Fruit fly (Drosophila melanogaster) whole organism, embryonic: ENCODE measurements around the gene scramb2.

ENCODE experiments used
- Asciz ChIP-seq: fragments of 200-800 bp; sonication (Bioruptor generic); optimal IDR thresholded peaks from 2 replicates; lab custom pipeline; 2017; ENCODE audit warnings: missing biosample characterization, mild to moderate bottlenecking, missing genetic modification characterization, missing genetic modification reagents
- Awh ChIP-seq: fragments of 200-800 bp; sonication (Bioruptor generic); IDR thresholded peaks from 2 replicates; pipeline ENCODE4, ENCODE4 v1.3.6; 2022; ENCODE audit warnings: missing biosample characterization, missing genetic modification characterization
- B-H2 ChIP-seq: fragments of 200-800 bp; sonication (Bioruptor generic); optimal IDR thresholded peaks from 2 replicates; lab custom pipeline; 2018; ENCODE audit warnings: missing biosample characterization, mild to moderate bottlenecking, missing genetic modification characterization
- BtbVII ChIP-seq: fragments of 200-800 bp; sonication (Bioruptor generic); optimal IDR thresholded peaks from 3 replicates; lab custom pipeline; 2017; ENCODE audit warnings: missing biosample characterization, mild to moderate bottlenecking, missing genetic modification characterization
- CG10321 ChIP-seq: fragments of 200-800 bp; sonication (Bioruptor generic); IDR thresholded peaks from 2 replicates; pipeline ENCODE4 v1.3.6; 2022; ENCODE audit warnings: missing biosample characterization, missing genetic modification characterization
- CG10431 ChIP-seq: fragments of 200-800 bp; sonication (Bioruptor generic); optimal IDR thresholded peaks from 3 replicates; lab custom pipeline; 2018; ENCODE audit warnings: missing biosample characterization, mild to moderate bottlenecking, missing genetic modification characterization
- CG10462 ChIP-seq: fragments of 200-800 bp; sonication (Bioruptor generic); optimal IDR thresholded peaks from 2 replicates; lab custom pipeline; 2016; ENCODE audit warnings: missing biosample characterization, missing genetic modification characterization
- CG10959 ChIP-seq: fragments of 200-800 bp; sonication (Bioruptor generic); IDR thresholded peaks from 2 replicates; pipeline ENCODE4 v1.3.6; 2022; ENCODE audit warnings: missing biosample characterization, missing genetic modification characterization
- CG12071 ChIP-seq: fragments of 200-800 bp; sonication (Bioruptor generic); optimal IDR thresholded peaks from 3 replicates; lab custom pipeline; 2018; ENCODE audit warnings: missing biosample characterization, mild to moderate bottlenecking, missing genetic modification characterization
- CG12659 ChIP-seq: fragments of 200-800 bp; sonication (Bioruptor generic); optimal IDR thresholded peaks from 3 replicates; lab custom pipeline; 2017; ENCODE audit warnings: mild to moderate bottlenecking, missing biosample characterization, missing genetic modification reagents, missing genetic modification characterization
- CG13123 ChIP-seq: fragments of 200-800 bp; sonication (Bioruptor generic); optimal IDR thresholded peaks from 2 replicates; lab custom pipeline; 2016; ENCODE audit warnings: missing biosample characterization, missing genetic modification characterization
- CG14860 ChIP-seq: fragments of 200-800 bp; sonication (Bioruptor generic); IDR thresholded peaks from 3 replicates; pipeline ENCODE4 v1.3.6; 2022; ENCODE audit warnings: missing biosample characterization, missing genetic modification characterization; ENCODE audit not compliant: partially characterized antibody
- CG15601 ChIP-seq: fragments of 200-800 bp; sonication (Bioruptor generic); optimal IDR thresholded peaks from 3 replicates; lab custom pipeline; 2019; ENCODE audit warnings: missing biosample characterization, mild to moderate bottlenecking, missing genetic modification characterization, moderate library complexity
- CG1602 ChIP-seq: fragments of 200-800 bp; sonication (Bioruptor generic); optimal IDR thresholded peaks from 3 replicates; lab custom pipeline; 2016; ENCODE audit warnings: missing biosample characterization, missing genetic modification characterization
- CG17612 ChIP-seq: fragments of 200-800 bp; sonication (Bioruptor generic); IDR thresholded peaks from 2 replicates; pipeline ENCODE4 v1.3.6; 2022; ENCODE audit warnings: missing biosample characterization, missing genetic modification characterization
- CG17912 ChIP-seq: fragments of 200-800 bp; sonication (Bioruptor generic); optimal IDR thresholded peaks from 2 replicates; lab custom pipeline; 2018; ENCODE audit warnings: missing biosample characterization, mild to moderate bottlenecking, missing genetic modification characterization
- CG1792 ChIP-seq: fragments of 200-800 bp; sonication (Bioruptor generic); optimal IDR thresholded peaks from 2 replicates; lab custom pipeline; 2016; ENCODE audit warnings: missing biosample characterization, missing genetic modification characterization
- CG34422 ChIP-seq: fragments of 200-800 bp; sonication (Bioruptor generic); IDR thresholded peaks from 3 replicates; pipeline ENCODE4 v1.3.6; 2022; ENCODE audit warnings: missing biosample characterization, missing genetic modification characterization
- CG4360 ChIP-seq: fragments of 200-800 bp; sonication (Bioruptor generic); IDR thresholded peaks from 2 replicates; pipeline ENCODE4 v1.3.6; 2022; ENCODE audit warnings: missing biosample characterization, missing genetic modification characterization
- CG4617 ChIP-seq: fragments of 200-800 bp; sonication (Bioruptor generic); optimal IDR thresholded peaks from 3 replicates; lab custom pipeline; 2016; ENCODE audit warnings: missing biosample characterization, missing genetic modification characterization, borderline replicate concordance
- CG4820 ChIP-seq: fragments of 200-800 bp; sonication (Bioruptor generic); optimal IDR thresholded peaks from 3 replicates; lab custom pipeline; 2016; ENCODE audit warnings: missing biosample characterization, missing genetic modification characterization
- CG6654 ChIP-seq: fragments of 200-800 bp; sonication (Bioruptor generic); optimal IDR thresholded peaks from 2 replicates; lab custom pipeline; 2017; ENCODE audit warnings: missing biosample characterization, mild to moderate bottlenecking, missing genetic modification characterization
- CG6689 ChIP-seq: fragments of 200-800 bp; sonication (Bioruptor generic); IDR thresholded peaks from 2 replicates; pipeline ENCODE4 v1.3.6; 2022; ENCODE audit warnings: missing biosample characterization, missing genetic modification characterization
- CG7745 ChIP-seq: fragments of 200-800 bp; sonication (Bioruptor generic); optimal IDR thresholded peaks from 2 replicates; lab custom pipeline; 2018; ENCODE audit warnings: missing biosample characterization, mild to moderate bottlenecking, missing genetic modification characterization, moderate library complexity
- CG7786 ChIP-seq: fragments of 200-800 bp; sonication (Bioruptor generic); optimal IDR thresholded peaks from 2 replicates; lab custom pipeline; 2016; ENCODE audit warnings: missing biosample characterization, missing genetic modification characterization
- CG8478 ChIP-seq: fragments of >200 bp; optimal IDR thresholded peaks from 2 replicates; lab custom pipeline; 2018
- D19A ChIP-seq: fragments of 200-800 bp; optimal IDR thresholded peaks from 3 replicates; lab custom pipeline; 2019; ENCODE audit warnings: missing biosample characterization, mild to moderate bottlenecking, missing genetic modification characterization, moderate library complexity
- E2f2 ChIP-seq: fragments of 200-800 bp; sonication (Bioruptor generic); IDR thresholded peaks from 2 replicates; pipeline ENCODE4 v1.3.6; 2022; ENCODE audit warnings: missing biosample characterization, missing genetic modification characterization
- Elba2 ChIP-seq: fragments of 200-800 bp; sonication (Bioruptor generic); optimal IDR thresholded peaks from 3 replicates; lab custom pipeline; 2016; ENCODE audit warnings: missing biosample characterization, missing genetic modification characterization
- HLH4C ChIP-seq: fragments of 200-800 bp; sonication (Bioruptor generic); IDR thresholded peaks from 3 replicates; pipeline ENCODE4 v1.3.6; 2022; ENCODE audit warnings: missing biosample characterization, missing genetic modification characterization; ENCODE audit not compliant: partially characterized antibody
- HmgZ ChIP-seq: fragments of 200-800 bp; sonication (Bioruptor generic); optimal IDR thresholded peaks from 2 replicates; lab custom pipeline; 2018; ENCODE audit warnings: missing biosample characterization, mild to moderate bottlenecking, missing genetic modification characterization
- Hr3 ChIP-seq: fragments of 200-800 bp; sonication (Bioruptor generic); optimal IDR thresholded peaks from 3 replicates; lab custom pipeline; 2016; ENCODE audit warnings: missing biosample characterization, missing genetic modification characterization
- Lhr ChIP-seq: fragments of 200-800 bp; sonication (Bioruptor generic); optimal IDR thresholded peaks from 3 replicates; lab custom pipeline; 2017; ENCODE audit warnings: mild to moderate bottlenecking, missing biosample characterization, missing genetic modification reagents, missing genetic modification characterization
- MBD-R2 ChIP-seq: fragments of 200-800 bp; sonication (Bioruptor generic); IDR thresholded peaks from 2 replicates; pipeline ENCODE4 v1.3.6; 2022; ENCODE audit warnings: missing biosample characterization, missing genetic modification characterization
- Ptx1 ChIP-seq: fragments of 200-800 bp; sonication (Bioruptor generic); IDR thresholded peaks from 2 replicates; pipeline ENCODE4 v1.3.6; 2022; ENCODE audit warnings: missing biosample characterization, missing genetic modification characterization
- Rfx ChIP-seq: fragments of 200-800 bp; sonication (Bioruptor generic); IDR thresholded peaks from 2 replicates; pipeline ENCODE4 v1.3.6; 2022; ENCODE audit warnings: missing biosample characterization, missing genetic modification characterization
- Side ChIP-seq: fragments of 200-800 bp; sonication (Bioruptor generic); optimal IDR thresholded peaks from 2 replicates; lab custom pipeline; 2016; ENCODE audit warnings: missing biosample characterization, missing genetic modification characterization
- Sox100B ChIP-seq: fragments of 200-800 bp; sonication (Bioruptor generic); optimal IDR thresholded peaks from 3 replicates; lab custom pipeline; 2018; ENCODE audit warnings: missing biosample characterization, mild to moderate bottlenecking, missing genetic modification characterization
- abd-A ChIP-seq: fragments of 200-800 bp; sonication (Bioruptor generic); optimal IDR thresholded peaks from 3 replicates; lab custom pipeline; 2019; ENCODE audit warnings: missing biosample characterization, mild to moderate bottlenecking, missing genetic modification characterization, moderate library complexity
- ac ChIP-seq: fragments of 200-800 bp; sonication (Bioruptor generic); optimal IDR thresholded peaks from 3 replicates; lab custom pipeline; 2017; ENCODE audit warnings: missing biosample characterization, mild to moderate bottlenecking, missing genetic modification characterization
- bbx ChIP-seq: fragments of 200-800 bp; sonication (Bioruptor generic); IDR thresholded peaks from 2 replicates; pipeline ENCODE4 v1.3.6; 2022; ENCODE audit warnings: missing biosample characterization, missing genetic modification characterization; ENCODE audit not compliant: partially characterized antibody
- corto ChIP-seq: fragments of 200-800 bp; sonication (Bioruptor generic); optimal IDR thresholded peaks from 2 replicates; lab custom pipeline; 2016; ENCODE audit warnings: missing biosample characterization, mild to moderate bottlenecking, missing genetic modification characterization, moderate library complexity
- dpn ChIP-seq, 2 experiments: fragments of 200-800 bp; sonication (Bioruptor generic); optimal IDR thresholded peaks; 3 replicates each; lab custom pipeline; 2016; ENCODE audit warnings: missing biosample characterization in 2 of 2, missing genetic modification characterization in 2 of 2
- gce ChIP-seq: fragments of 200-800 bp; sonication (Bioruptor generic); IDR thresholded peaks from 3 replicates; pipeline ENCODE4 v1.3.6; 2022; ENCODE audit warnings: missing biosample characterization, missing genetic modification characterization
- gsb-n ChIP-seq: fragments of 200-800 bp; sonication (Bioruptor generic); optimal IDR thresholded peaks from 3 replicates; lab custom pipeline; 2018; ENCODE audit warnings: missing biosample characterization, mild to moderate bottlenecking, missing genetic modification characterization
- her ChIP-seq: fragments of 200-800 bp; sonication (Bioruptor generic); optimal IDR thresholded peaks from 2 replicates; lab custom pipeline; 2016; ENCODE audit warnings: missing biosample characterization, missing genetic modification characterization
- pfk ChIP-seq: fragments of 200-800 bp; sonication (Bioruptor generic); optimal IDR thresholded peaks from 2 replicates; lab custom pipeline; 2018; ENCODE audit warnings: missing biosample characterization, mild to moderate bottlenecking, missing genetic modification characterization, moderate library complexity
- sens ChIP-seq: fragments of 200-800 bp; sonication (Bioruptor generic); peaks from one replicate; lab custom pipeline; 2016; ENCODE audit warnings: missing biosample characterization, missing genetic modification characterization
- stc ChIP-seq: fragments of 200-800 bp; sonication (Bioruptor generic); IDR thresholded peaks from 2 replicates; pipeline ENCODE4 v1.3.6; 2022; ENCODE audit warnings: missing biosample characterization, missing genetic modification characterization
- zen2 ChIP-seq: fragments of 200-800 bp; sonication (Bioruptor generic); IDR thresholded peaks from 3 replicates; pipeline ENCODE4 v1.3.6; 2022; ENCODE audit warnings: missing biosample characterization, missing genetic modification characterization; ENCODE audit not compliant: partially characterized antibody

Gene scramb2

DNA sequence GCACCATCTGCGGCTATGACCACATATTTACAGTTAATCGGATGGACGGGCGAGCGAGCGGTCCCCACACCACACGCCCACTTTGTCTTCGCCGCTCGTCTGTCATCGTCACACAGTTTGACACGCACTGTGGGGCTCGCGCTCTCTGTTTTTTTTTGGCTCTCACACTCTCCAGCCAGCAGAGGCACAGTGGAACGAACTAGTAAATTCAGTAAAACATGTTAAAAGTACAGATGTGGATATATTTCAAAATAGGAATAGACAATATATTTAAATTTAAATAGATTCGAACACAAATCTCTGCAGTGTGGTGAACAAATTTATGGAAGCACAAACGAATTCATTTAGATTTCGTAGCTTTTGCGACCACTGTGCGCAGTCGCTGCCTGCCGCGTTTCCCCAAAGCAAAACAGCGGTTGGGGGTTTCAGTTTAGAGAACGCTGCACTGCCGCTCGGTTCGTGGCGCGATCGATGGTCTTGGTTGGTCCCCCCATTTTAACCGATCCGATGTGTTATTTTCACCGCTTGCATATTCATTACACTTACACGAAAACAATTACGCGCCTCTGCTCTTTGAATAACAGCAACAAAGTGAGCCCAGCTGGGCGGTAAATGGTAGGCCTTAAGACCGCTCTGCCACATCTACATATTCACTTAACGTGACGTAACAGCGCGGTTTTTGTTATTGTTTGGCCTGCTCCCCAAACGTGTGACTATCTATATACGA lies 34.7 kb upstream of the scramb2 start (continued):
- TF ChIP-seq corto (GFP tag; lab: Kevin White, UChicago) = peak; percentile 99
- TF ChIP-seq Sox100B (GFP tag; lab: Kevin White, UChicago) = peak; percentile 97
- peak; percentile 97 for TF ChIP-seq CG17612
- TF ChIP-seq B-H2 (GFP tag; lab: Kevin White, UChicago) = peak; percentile 98
- peak; percentile 83 for TF ChIP-seq CG4360
- TF ChIP-seq CG6689 = peak; percentile 98
- TF ChIP-seq CG15601 (tag; lab: Kevin White, UChicago) = peak; percentile 97
- peak; percentile 99 for TF ChIP-seq stc (GFP tag; lab: Robert Waterston, UW)
- peak; percentile 100 for TF ChIP-seq sens (GFP tag; lab: Kevin White, UChicago)
- TF ChIP-seq gsb-n (tag; lab: Kevin White, UChicago) = peak; percentile 98
- peak; percentile 99 for TF ChIP-seq Rfx (GFP tag; lab: Robert Waterston, UW)
- TF ChIP-seq CG7745 = peak; percentile 91
- TF ChIP-seq CG14860 = peak; percentile 92
- peak; percentile 90 for TF ChIP-seq E2f2 (GFP tag; lab: Robert Waterston, UW)
- peak; percentile 97 for TF ChIP-seq CG4820 (GFP tag; lab: Kevin White, UChicago)
- peak; percentile 99 for TF ChIP-seq CG12071
- TF ChIP-seq CG10959 (GFP tag; lab: Robert Waterston, UW) = peak; percentile 97
- peak; percentile 97 for TF ChIP-seq CG4617
- peak; percentile 80 for TF ChIP-seq HLH4C (GFP tag; lab: Robert Waterston, UW)
- peak; percentile 95 for TF ChIP-seq CG10431 (GFP tag; lab: Kevin White, UChicago)
- TF ChIP-seq CG1602 (GFP tag; lab: Kevin White, UChicago) = peak; percentile 97
- peak; percentile 55; the same call in 1 of the 3 replicates for TF ChIP-seq zen2 (GFP tag; lab: Robert Waterston, UW)
- peak; percentile 97 for TF ChIP-seq CG10462 (GFP tag; lab: Kevin White, UChicago)
- peak; percentile 97 for TF ChIP-seq CG7786 (GFP tag; lab: Kevin White, UChicago)
- TF ChIP-seq CG17912 (GFP tag; lab: Kevin White, UChicago) = peak; percentile 93
- peak; percentile 90 for TF ChIP-seq CG1792
- TF ChIP-seq Lhr (GFP tag; lab: Kevin White, UChicago) = peak; percentile 95
- peak; percentile 97 to 99 for TF ChIP-seq dpn (GFP tag; optimal IDR thresholded peaks at IDR 0.05; lab: Kevin White, UChicago)
- TF ChIP-seq gce (GFP tag; lab: Robert Waterston, UW) = peak; percentile 97
- peak; percentile 99 for TF ChIP-seq BtbVII (GFP tag; lab: Kevin White, UChicago)
- peak; percentile 99 for TF ChIP-seq CG34422 (GFP tag; lab: Robert Waterston, UW)
- TF ChIP-seq her = peak; percentile 89
- peak; percentile 88 for TF ChIP-seq CG10321 (GFP tag; lab: Robert Waterston, UW)
- TF ChIP-seq Elba2 = peak; percentile 74
- TF ChIP-seq CG12659 (GFP tag; lab: Kevin White, UChicago) = peak; percentile 99
- TF ChIP-seq Awh (GFP tag; lab: Robert Waterston, UW) = peak; percentile 99
- peak; percentile 99 for TF ChIP-seq HmgZ
- peak; percentile 97 for TF ChIP-seq ac (GFP tag; lab: Kevin White, UChicago)
- no peak for TF ChIP-seq CG8478 (lab: Kevin White, UChicago)
- peak; percentile 95 for TF ChIP-seq D19A
- peak; percentile 96 for TF ChIP-seq CG13123 (GFP tag; lab: Kevin White, UChicago)
- peak; percentile 99 for TF ChIP-seq MBD-R2 (GFP tag; lab: Robert Waterston, UW)
- peak; percentile 99 for TF ChIP-seq Ptx1 (GFP tag; lab: Robert Waterston, UW)
- TF ChIP-seq bbx (GFP tag; lab: Robert Waterston, UW) = peak; percentile 79
- peak; percentile 96 for TF ChIP-seq Side (GFP tag; lab: Kevin White, UChicago)
- peak; percentile 98 for TF ChIP-seq Hr3
- peak; percentile 98 for TF ChIP-seq CG6654 (GFP tag; lab: Kevin White, UChicago)
- TF ChIP-seq abd-A (tag; lab: Kevin White, UChicago) = peak; percentile 87
- peak; percentile 99 for TF ChIP-seq Asciz
- TF ChIP-seq pfk (GFP tag; lab: Kevin White, UChicago) = peak; percentile 68
